Worm (Caenorhabditis elegans) whole organism, L1 larva: ENCODE measurements around the gene asp-16.

Experiments used
- blmp-1 ChIP-seq: fragments of 150-350 bp; optimal IDR thresholded peaks from 2 replicates; lab custom pipeline; 2014; ENCODE audit warnings: missing biosample characterization, missing genetic modification characterization
- dpl-1 ChIP-seq, 3 experiments: fragments of 150-350 bp in 2 of 3; sonication (generic microtip) in 1 of 3; optimal IDR thresholded peaks; 2 replicates each; lab custom pipeline; 2014 to 2017; ENCODE audit warnings: missing biosample characterization in 3 of 3, missing genetic modification characterization in 3 of 3, missing genetic modification reagents in 3 of 3
- dsc-1 ChIP-seq: sonication (generic microtip); optimal IDR thresholded peaks from 2 replicates; lab custom pipeline; 2016; ENCODE audit warnings: mild to moderate bottlenecking, missing genetic modification characterization, missing compliant biosample characterization
- efl-1 ChIP-seq, 4 experiments: fragments of 150-350 bp; optimal IDR thresholded peaks in 3 of 4; peaks in 1 of 4; 1 replicate in 1 of 4; 2 replicates in 3 of 4; lab custom pipeline; 2014; ENCODE audit warnings: missing biosample characterization in 2 of 4, missing genetic modification characterization in 2 of 4, missing genetic modification reagents in 2 of 4
- elt-3 ChIP-seq, 6 experiments: fragments of 150-350 bp in 1 of 6; sonication (generic microtip); optimal IDR thresholded peaks; 2 replicates each; lab custom pipeline; 2017 to 2018; ENCODE audit warnings: missing biosample characterization in 6 of 6, missing genetic modification characterization in 6 of 6, inconsistent platforms in 1 of 6
- ets-5 ChIP-seq: fragments of 200-800 bp; sonication (Bioruptor generic); IDR thresholded peaks from 2 replicates; pipeline ENCODE4 v1.3.6; 2022; ENCODE audit warnings: missing genetic modification characterization, missing compliant biosample characterization
- fos-1 ChIP-seq: fragments of 150-350 bp; optimal IDR thresholded peaks from 2 replicates; lab custom pipeline; 2014; ENCODE audit warnings: missing biosample characterization, missing genetic modification characterization
- lsy-2 ChIP-seq, 2 experiments: fragments of 150-350 bp; optimal IDR thresholded peaks; 2 replicates each; lab custom pipeline; 2014; ENCODE audit warnings: missing biosample characterization in 2 of 2, missing genetic modification characterization in 2 of 2
- nhr-11 ChIP-seq: fragments of 150-350 bp; optimal IDR thresholded peaks from 2 replicates; lab custom pipeline; 2014; ENCODE audit warnings: missing biosample characterization, missing genetic modification characterization
- unc-130 ChIP-seq: fragments of 150-350 bp; optimal IDR thresholded peaks from 2 replicates; lab custom pipeline; 2017; ENCODE audit warnings: missing biosample characterization, missing genetic modification characterization, inconsistent platforms

- TF ChIP-seq dsc-1 (no peak), fos-1 (tag; lab: Kevin White, UChicago) (no peak), dpl-1 (GFP tag; optimal IDR thresholded peaks at IDR 0.05; lab: Kevin White, UChicago) (no peak), ets-5 (GFP tag; lab: Robert Waterston, UW) (no peak), nhr-11 (tag; lab: Kevin White, UChicago) (no peak), elt-3 (tag; optimal IDR thresholded peaks at IDR 0.05; lab: Kevin White, UChicago) (no peak), lsy-2 (tag; optimal IDR thresholded peaks at IDR 0.05; lab: Kevin White, UChicago) (no peak), blmp-1 (tag; lab: Kevin White, UChicago) (no peak), efl-1 (optimal IDR thresholded peaks at IDR 0.05; lab: Kevin White, UChicago) (no peak), efl-1 (GFP tag; optimal IDR thresholded peaks at IDR 0.05 in 1 of 2; lab: Kevin White, UChicago) (no peak), unc-130 (no peak)
These were observed 5.0 kb upstream of the asp-16 start for ce11 chrV:19047442-19047841.
